Fruit fly (Drosophila melanogaster) whole organism, embryonic: ENCODE measurements around the gene CG17625.

Experiments used
- Asciz ChIP-seq: fragments of 200-800 bp; sonication (Bioruptor generic); optimal IDR thresholded peaks from 2 replicates; lab custom pipeline; 2017; ENCODE audit warnings: missing biosample characterization, mild to moderate bottlenecking, missing genetic modification characterization, missing genetic modification reagents
- CG10267 ChIP-seq: fragments of 200-800 bp; sonication (Bioruptor generic); optimal IDR thresholded peaks from 2 replicates; lab custom pipeline; 2018; ENCODE audit warnings: missing biosample characterization, mild to moderate bottlenecking, missing genetic modification characterization, moderate library complexity
- CG10654 ChIP-seq: fragments of 200-800 bp; sonication (Bioruptor generic); optimal IDR thresholded peaks from 2 replicates; lab custom pipeline; 2016; ENCODE audit warnings: missing biosample characterization, missing genetic modification characterization
- CG12071 ChIP-seq: fragments of 200-800 bp; sonication (Bioruptor generic); optimal IDR thresholded peaks from 3 replicates; lab custom pipeline; 2018; ENCODE audit warnings: missing biosample characterization, mild to moderate bottlenecking, missing genetic modification characterization
- CG12391 ChIP-seq: fragments of 200-800 bp; sonication (Bioruptor generic); optimal IDR thresholded peaks from 3 replicates; lab custom pipeline; 2018; ENCODE audit warnings: missing biosample characterization, mild to moderate bottlenecking, missing genetic modification characterization, moderate library complexity
- CG13624 ChIP-seq: fragments of 200-800 bp; sonication (Bioruptor generic); optimal IDR thresholded peaks from 2 replicates; lab custom pipeline; 2016; ENCODE audit warnings: missing biosample characterization, missing genetic modification characterization
- CG14965 ChIP-seq: fragments of 200-800 bp; sonication (Bioruptor generic); optimal IDR thresholded peaks from 2 replicates; lab custom pipeline; 2016; ENCODE audit warnings: missing biosample characterization, missing genetic modification characterization, borderline replicate concordance
- CG15696 ChIP-seq: fragments of 200-800 bp; sonication (Bioruptor generic); optimal IDR thresholded peaks from 2 replicates; lab custom pipeline; 2019; ENCODE audit warnings: missing biosample characterization, mild to moderate bottlenecking, missing genetic modification characterization, moderate library complexity
- CG16815 ChIP-seq: fragments of 200-800 bp; sonication (Bioruptor generic); optimal IDR thresholded peaks from 3 replicates; lab custom pipeline; 2017; ENCODE audit warnings: missing biosample characterization, mild to moderate bottlenecking, missing genetic modification characterization
- CG18262 ChIP-seq: fragments of 200-800 bp; optimal IDR thresholded peaks from 3 replicates; lab custom pipeline; 2019; ENCODE audit warnings: missing biosample characterization, mild to moderate bottlenecking, missing genetic modification characterization, moderate library complexity
- CG31388 ChIP-seq: fragments of 200-800 bp; sonication (Bioruptor generic); optimal IDR thresholded peaks from 2 replicates; lab custom pipeline; 2016; ENCODE audit warnings: missing biosample characterization, missing genetic modification characterization
- CG32532 ChIP-seq: fragments of 200-800 bp; sonication (Bioruptor generic); IDR thresholded peaks from 2 replicates; pipeline ENCODE4 v1.3.6; 2022; ENCODE audit warnings: missing biosample characterization, missing genetic modification characterization
- CG33557 ChIP-seq: fragments of 200-800 bp; sonication (Bioruptor generic); optimal IDR thresholded peaks from 2 replicates; lab custom pipeline; 2019; ENCODE audit warnings: missing biosample characterization, mild to moderate bottlenecking, missing genetic modification characterization, moderate library complexity
- CG3726 ChIP-seq: fragments of 200-800 bp; sonication (Bioruptor generic); IDR thresholded peaks from 3 replicates; pipeline ENCODE4, ENCODE4 v1.3.6; 2022; ENCODE audit warnings: missing biosample characterization, missing genetic modification characterization
- CG3995 ChIP-seq: fragments of 200-800 bp; sonication (Bioruptor generic); optimal IDR thresholded peaks from 3 replicates; lab custom pipeline; 2016; ENCODE audit warnings: missing biosample characterization, missing genetic modification characterization
- CG42726 ChIP-seq: fragments of 200-800 bp; sonication (Bioruptor generic); IDR thresholded peaks from 2 replicates; pipeline ENCODE4 v1.3.6; 2022; ENCODE audit warnings: missing biosample characterization, missing genetic modification characterization; ENCODE audit not compliant: partially characterized antibody
- CG4360 ChIP-seq: fragments of 200-800 bp; sonication (Bioruptor generic); IDR thresholded peaks from 2 replicates; pipeline ENCODE4 v1.3.6; 2022; ENCODE audit warnings: missing biosample characterization, missing genetic modification characterization
- CG4820 ChIP-seq: fragments of 200-800 bp; sonication (Bioruptor generic); optimal IDR thresholded peaks from 3 replicates; lab custom pipeline; 2016; ENCODE audit warnings: missing biosample characterization, missing genetic modification characterization
- CG6654 ChIP-seq: fragments of 200-800 bp; sonication (Bioruptor generic); optimal IDR thresholded peaks from 2 replicates; lab custom pipeline; 2017; ENCODE audit warnings: missing biosample characterization, mild to moderate bottlenecking, missing genetic modification characterization
- CG7928 ChIP-seq: fragments of 200-800 bp; sonication (Bioruptor generic); optimal IDR thresholded peaks from 2 replicates; lab custom pipeline; 2017; ENCODE audit warnings: missing biosample characterization, mild to moderate bottlenecking, missing genetic modification characterization
- CG8388 ChIP-seq: fragments of 200-800 bp; sonication (Bioruptor generic); optimal IDR thresholded peaks from 2 replicates; lab custom pipeline; 2019; ENCODE audit warnings: missing biosample characterization, mild to moderate bottlenecking, missing genetic modification characterization, moderate library complexity
- CoRest ChIP-seq: fragments of 200-800 bp; sonication (Bioruptor generic); optimal IDR thresholded peaks from 3 replicates; lab custom pipeline; 2018; ENCODE audit warnings: missing biosample characterization, mild to moderate bottlenecking, missing genetic modification characterization, moderate library complexity
- CrebB ChIP-seq: fragments of 200-800 bp; sonication (Bioruptor generic); optimal IDR thresholded peaks from 3 replicates; lab custom pipeline; 2018; ENCODE audit warnings: missing biosample characterization, mild to moderate bottlenecking, missing genetic modification characterization
- D ChIP-seq, 2 experiments: fragments of 200-800 bp in 1 of 2; fragments of >200 bp in 1 of 2; sonication (Bioruptor generic) in 1 of 2; optimal IDR thresholded peaks; 2 replicates in 1 of 2; 3 replicates in 1 of 2; lab custom pipeline; 2017; ENCODE audit warnings: mild to moderate bottlenecking in 1 of 2, missing biosample characterization in 1 of 2, missing genetic modification characterization in 1 of 2, missing genetic modification reagents in 1 of 2
- Doc3 ChIP-seq: fragments of 200-800 bp; sonication (Bioruptor generic); IDR thresholded peaks from 3 replicates; pipeline ENCODE4 v1.3.6; 2022; ENCODE audit warnings: missing biosample characterization, missing genetic modification characterization; ENCODE audit not compliant: partially characterized antibody
- Drgx ChIP-seq: fragments of 200-800 bp; sonication (Bioruptor generic); IDR thresholded peaks from 2 replicates; pipeline ENCODE4 v1.3.6; 2022; ENCODE audit warnings: missing biosample characterization, missing genetic modification characterization
- E2f1 ChIP-seq: fragments of 200-800 bp; sonication (Bioruptor generic); IDR thresholded peaks from 2 replicates; pipeline ENCODE4 v1.3.6; 2022; ENCODE audit warnings: missing biosample characterization, missing genetic modification characterization
- Hmx ChIP-seq: fragments of 200-800 bp; sonication (Bioruptor generic); optimal IDR thresholded peaks from 2 replicates; lab custom pipeline; 2016; ENCODE audit warnings: missing biosample characterization, missing genetic modification characterization
- Hr39 ChIP-seq: fragments of >200 bp; optimal IDR thresholded peaks from 2 replicates; lab custom pipeline; 2017
- Max ChIP-seq: fragments of 200-800 bp; sonication (Bioruptor generic); optimal IDR thresholded peaks from 2 replicates; lab custom pipeline; 2016; ENCODE audit warnings: missing biosample characterization, mild to moderate bottlenecking, missing genetic modification characterization
- Myb ChIP-seq: fragments of 200-800 bp; sonication (Bioruptor generic); optimal IDR thresholded peaks from 2 replicates; lab custom pipeline; 2016; ENCODE audit warnings: missing biosample characterization, missing genetic modification characterization
- Opbp ChIP-seq: fragments of 200-800 bp; sonication (Bioruptor generic); IDR thresholded peaks from 3 replicates; pipeline ENCODE4 v1.3.6; 2022; ENCODE audit warnings: missing biosample characterization, missing genetic modification characterization; ENCODE audit not compliant: partially characterized antibody
- Six4 ChIP-seq: fragments of 200-800 bp; sonication (Bioruptor generic); optimal IDR thresholded peaks from 2 replicates; lab custom pipeline; 2016; ENCODE audit warnings: missing biosample characterization, missing genetic modification characterization
- Ssrp ChIP-seq: fragments of 200-800 bp; sonication (Bioruptor generic); optimal IDR thresholded peaks from 2 replicates; lab custom pipeline; 2018; ENCODE audit warnings: missing biosample characterization, mild to moderate bottlenecking, missing genetic modification characterization, moderate library complexity
- ato ChIP-seq: fragments of 200-800 bp; sonication (Bioruptor generic); IDR thresholded peaks from 2 replicates; pipeline ENCODE4 v1.3.6; 2022; ENCODE audit warnings: missing biosample characterization, missing genetic modification characterization; ENCODE audit not compliant: partially characterized antibody
- bcd ChIP-seq: fragments of 200-800 bp; sonication (Bioruptor generic); optimal IDR thresholded peaks from 2 replicates; lab custom pipeline; 2017; ENCODE audit warnings: missing biosample characterization, mild to moderate bottlenecking, missing genetic modification characterization
- btn ChIP-seq: fragments of 200-800 bp; sonication (Bioruptor generic); optimal IDR thresholded peaks from 2 replicates; lab custom pipeline; 2016; ENCODE audit warnings: missing biosample characterization, missing genetic modification characterization
- cas ChIP-seq: fragments of 200-800 bp; sonication (Bioruptor generic); IDR thresholded peaks from 2 replicates; pipeline ENCODE4 v1.3.6; 2022; ENCODE audit warnings: missing biosample characterization, missing genetic modification characterization
- danr ChIP-seq: fragments of 200-800 bp; sonication (Bioruptor generic); IDR thresholded peaks from 2 replicates; pipeline ENCODE4 v1.3.6; 2022; ENCODE audit warnings: missing biosample characterization, missing genetic modification characterization
- dati ChIP-seq: fragments of 200-800 bp; sonication (Bioruptor generic); IDR thresholded peaks from 2 replicates; pipeline ENCODE4 v1.3.6; 2022; ENCODE audit warnings: missing biosample characterization, missing genetic modification characterization
- dysf ChIP-seq: fragments of 200-800 bp; sonication (Bioruptor generic); IDR thresholded peaks from 3 replicates; pipeline ENCODE4 v1.3.6; 2022; ENCODE audit warnings: missing biosample characterization, missing genetic modification characterization
- emc ChIP-seq: fragments of 200-800 bp; sonication (Bioruptor generic); optimal IDR thresholded peaks from 2 replicates; lab custom pipeline; 2016; ENCODE audit warnings: missing biosample characterization, missing genetic modification characterization
- grau ChIP-seq: fragments of 200-800 bp; optimal IDR thresholded peaks from 3 replicates; lab custom pipeline; 2019; ENCODE audit warnings: missing biosample characterization, mild to moderate bottlenecking, missing genetic modification characterization, moderate library complexity
- h ChIP-seq: fragments of >200 bp; optimal IDR thresholded peaks from 2 replicates; lab custom pipeline; 2017
- ken ChIP-seq: fragments of 200-800 bp; sonication (Bioruptor generic); IDR thresholded peaks from 3 replicates; pipeline ENCODE4 v1.3.6; 2022; ENCODE audit warnings: missing biosample characterization, missing genetic modification characterization
- maf-S ChIP-seq: fragments of 200-800 bp; sonication (Bioruptor generic); optimal IDR thresholded peaks from 2 replicates; lab custom pipeline; 2016; ENCODE audit warnings: missing biosample characterization, missing genetic modification characterization
- nerfin-1 ChIP-seq: fragments of 200-800 bp; sonication (Bioruptor generic); optimal IDR thresholded peaks from 3 replicates; lab custom pipeline; 2019; ENCODE audit warnings: missing biosample characterization, mild to moderate bottlenecking, missing genetic modification characterization, moderate library complexity
- pros ChIP-seq: fragments of 200-800 bp; sonication (Bioruptor generic); optimal IDR thresholded peaks from 3 replicates; lab custom pipeline; 2019; ENCODE audit warnings: missing biosample characterization, mild to moderate bottlenecking, missing genetic modification characterization, moderate library complexity
- ro ChIP-seq: fragments of 200-800 bp; sonication (Bioruptor generic); IDR thresholded peaks from 2 replicates; pipeline ENCODE4 v1.3.6; 2022; ENCODE audit warnings: missing biosample characterization, missing genetic modification characterization
- shn ChIP-seq: fragments of 200-800 bp; sonication (Bioruptor generic); optimal IDR thresholded peaks from 3 replicates; lab custom pipeline; 2016; ENCODE audit warnings: missing biosample characterization, missing genetic modification characterization
- tin ChIP-seq: fragments of 200-800 bp; sonication (Bioruptor generic); optimal IDR thresholded peaks from 3 replicates; lab custom pipeline; 2016; ENCODE audit warnings: missing biosample characterization, missing genetic modification characterization

CG17625 gene

DNA sequence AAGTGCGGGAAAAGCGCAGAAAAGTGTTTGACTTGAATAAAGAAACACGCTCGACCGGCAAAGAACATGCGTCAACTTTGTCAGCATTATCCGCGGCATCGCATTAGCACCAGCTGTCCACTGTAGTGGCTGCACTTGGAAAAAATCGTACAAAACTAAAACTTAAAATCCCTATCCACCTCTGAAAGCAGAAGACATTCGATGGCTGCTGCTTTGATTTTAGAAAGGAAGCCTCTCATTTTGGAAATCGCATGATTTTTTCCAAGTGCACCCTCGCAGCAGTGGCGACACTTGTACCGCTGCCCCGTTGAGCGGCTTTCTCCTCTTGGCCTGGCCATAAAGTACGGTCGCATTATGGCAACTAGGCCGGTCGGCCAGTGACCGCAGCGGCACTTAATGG lies 22.4 kb upstream of the CG17625 start (continued):
- TF ChIP-seq CG16815 (GFP tag; lab: Kevin White, UChicago): no peak
- TF ChIP-seq CG3726 (GFP tag; lab: Robert Waterston, UW): no peak
- no peak for TF ChIP-seq Hr39 (lab: Kevin White, UChicago)
- TF ChIP-seq CG12391 (tag; lab: Kevin White, UChicago): peak; percentile 51
- TF ChIP-seq danr: peak; percentile 26; the same call in 1 of the 2 replicates
- 0 out of 2 replicates have a peak, but pooled peaks have one; percentile 33 for TF ChIP-seq E2f1
- TF ChIP-seq Six4 (GFP tag; lab: Kevin White, UChicago): peak; percentile 10
- TF ChIP-seq ro: 0 out of 2 replicates have a peak, but pooled peaks have one; percentile 13
- peak; percentile 12 for TF ChIP-seq Myb (GFP tag; lab: Kevin White, UChicago)
- no peak for TF ChIP-seq CG4360 (GFP tag; lab: Robert Waterston, UW)
- TF ChIP-seq CG33557 (GFP tag; lab: Kevin White, UChicago): no peak
- TF ChIP-seq Asciz (GFP tag; lab: Kevin White, UChicago): no peak
- no peak for TF ChIP-seq CG14965 (GFP tag; lab: Kevin White, UChicago)
- TF ChIP-seq Max (GFP tag; lab: Kevin White, UChicago): no peak
- no peak for TF ChIP-seq dati (GFP tag; lab: Robert Waterston, UW)
- no peak for TF ChIP-seq CG13624 (GFP tag; lab: Kevin White, UChicago)
- peak; percentile 19 for TF ChIP-seq CoRest (tag; lab: Kevin White, UChicago)
- TF ChIP-seq Ssrp: peak; percentile 48
- no peak for TF ChIP-seq CG31388 (GFP tag; lab: Kevin White, UChicago)
- peak; percentile 66; the same call in 2 of the 3 replicates for TF ChIP-seq ken (GFP tag; lab: Robert Waterston, UW)
- TF ChIP-seq h (lab: Kevin White, UChicago): no peak
- TF ChIP-seq CG32532: no peak
- peak; percentile 31; the same call in 1 of the 3 replicates for TF ChIP-seq dysf
- no peak for TF ChIP-seq D (optimal IDR thresholded peaks at IDR 0.05; lab: Kevin White, UChicago)
- peak; percentile 29 for TF ChIP-seq D (GFP tag; optimal IDR thresholded peaks at IDR 0.05; lab: Kevin White, UChicago)
- peak; percentile 3 for TF ChIP-seq maf-S
- TF ChIP-seq bcd (GFP tag; lab: Kevin White, UChicago): peak; percentile 35
- no peak for TF ChIP-seq CG42726 (GFP tag; lab: Robert Waterston, UW)
- peak; percentile 6 for TF ChIP-seq CG18262 (tag; lab: Kevin White, UChicago)
- TF ChIP-seq CG10267: no peak
- TF ChIP-seq Doc3 (GFP tag; lab: Robert Waterston, UW): no peak
- peak; percentile 35 for TF ChIP-seq grau (tag; lab: Kevin White, UChicago)
- TF ChIP-seq pros (GFP tag; lab: Kevin White, UChicago): no peak
- no peak for TF ChIP-seq btn (GFP tag; lab: Kevin White, UChicago)
- TF ChIP-seq Drgx (GFP tag; lab: Robert Waterston, UW): peak; percentile 79
- no peak for TF ChIP-seq emc (GFP tag; lab: Kevin White, UChicago)
- no peak for TF ChIP-seq nerfin-1 (tag; lab: Kevin White, UChicago)
- no peak for TF ChIP-seq CrebB
- TF ChIP-seq ato (GFP tag; lab: Robert Waterston, UW): no peak
- no peak for TF ChIP-seq cas
- TF ChIP-seq CG7928 (GFP tag; lab: Kevin White, UChicago): no peak
- TF ChIP-seq Hmx (GFP tag; lab: Kevin White, UChicago): no peak
- no peak for TF ChIP-seq CG10654 (GFP tag; lab: Kevin White, UChicago)
- peak; percentile 33 for TF ChIP-seq CG8388 (GFP tag; lab: Kevin White, UChicago)
- peak; percentile 33 for TF ChIP-seq CG4820 (GFP tag; lab: Kevin White, UChicago)
- peak; percentile 27 for TF ChIP-seq tin (GFP tag; lab: Kevin White, UChicago)
- TF ChIP-seq CG6654 (GFP tag; lab: Kevin White, UChicago): no peak
- TF ChIP-seq Opbp (GFP tag; lab: Robert Waterston, UW): no peak
- TF ChIP-seq CG12071 (GFP tag; lab: Kevin White, UChicago): peak; percentile 26
- TF ChIP-seq CG3995: no peak
- peak; percentile 21 for TF ChIP-seq shn (GFP tag; lab: Kevin White, UChicago)
- TF ChIP-seq CG15696 (tag; lab: Kevin White, UChicago): no peak
